Fruit fly (Drosophila melanogaster) whole organism, embryonic: ENCODE data around the gene sno.

Experiments
- Abd-B ChIP-seq: fragments of 200-800 bp; sonication (Bioruptor generic); optimal IDR thresholded peaks from 2 replicates; lab custom pipeline; 2018; ENCODE audit warnings: missing biosample characterization, mild to moderate bottlenecking, missing genetic modification characterization, moderate library complexity
- Ada2b ChIP-seq: fragments of 200-800 bp; sonication (Bioruptor generic); IDR thresholded peaks from 2 replicates; pipeline ENCODE4 v1.3.6; 2022; ENCODE audit warnings: missing biosample characterization, missing genetic modification characterization
- Atf6 ChIP-seq: fragments of 200-800 bp; sonication (Bioruptor generic); IDR thresholded peaks from 2 replicates; pipeline ENCODE4 v1.3.6; 2022; ENCODE audit warnings: missing biosample characterization, missing genetic modification characterization
- B-H2 ChIP-seq: fragments of 200-800 bp; sonication (Bioruptor generic); optimal IDR thresholded peaks from 2 replicates; lab custom pipeline; 2018; ENCODE audit warnings: missing biosample characterization, mild to moderate bottlenecking, missing genetic modification characterization
- BEAF-32 ChIP-seq: fragments of 200-800 bp; sonication (Bioruptor generic); optimal IDR thresholded peaks from 3 replicates; lab custom pipeline; 2017; ENCODE audit warnings: missing biosample characterization, missing genetic modification characterization, mild to moderate bottlenecking, moderate library complexity, missing genetic modification reagents
- CG10959 ChIP-seq: fragments of 200-800 bp; sonication (Bioruptor generic); IDR thresholded peaks from 2 replicates; pipeline ENCODE4 v1.3.6; 2022; ENCODE audit warnings: missing biosample characterization, missing genetic modification characterization
- CG12299 ChIP-seq: fragments of 200-800 bp; sonication (Bioruptor generic); optimal IDR thresholded peaks from 2 replicates; lab custom pipeline; 2018; ENCODE audit warnings: missing biosample characterization, mild to moderate bottlenecking, missing genetic modification characterization
- CG13424 ChIP-seq: fragments of 200-800 bp; sonication (Bioruptor generic); optimal IDR thresholded peaks from 2 replicates; lab custom pipeline; 2019; ENCODE audit warnings: missing biosample characterization, mild to moderate bottlenecking, missing genetic modification characterization, moderate library complexity
- CG13894 ChIP-seq: fragments of 200-800 bp; sonication (Bioruptor generic); optimal IDR thresholded peaks from 3 replicates; lab custom pipeline; 2018; ENCODE audit warnings: missing biosample characterization, mild to moderate bottlenecking, missing genetic modification characterization, moderate library complexity
- CG15696 ChIP-seq: fragments of 200-800 bp; sonication (Bioruptor generic); optimal IDR thresholded peaks from 2 replicates; lab custom pipeline; 2019; ENCODE audit warnings: missing biosample characterization, mild to moderate bottlenecking, missing genetic modification characterization, moderate library complexity
- CG16863 ChIP-seq: fragments of 200-800 bp; sonication (Bioruptor generic); optimal IDR thresholded peaks from 3 replicates; lab custom pipeline; 2016; ENCODE audit warnings: missing biosample characterization, missing genetic modification characterization
- CG17186 ChIP-seq: fragments of 200-800 bp; sonication (Bioruptor generic); optimal IDR thresholded peaks from 3 replicates; lab custom pipeline; 2017; ENCODE audit warnings: missing biosample characterization, missing genetic modification reagents, missing genetic modification characterization
- CG17359 ChIP-seq: fragments of 200-800 bp; sonication (Bioruptor generic); optimal IDR thresholded peaks from 3 replicates; lab custom pipeline; 2018; ENCODE audit warnings: missing biosample characterization, mild to moderate bottlenecking, missing genetic modification characterization, moderate library complexity
- CG17361 ChIP-seq: fragments of 200-800 bp; sonication (Bioruptor generic); IDR thresholded peaks from 3 replicates; pipeline ENCODE4 v1.3.6; 2022; ENCODE audit warnings: missing biosample characterization, missing genetic modification characterization
- CG17568 ChIP-seq: fragments of 200-800 bp; sonication (Bioruptor generic); optimal IDR thresholded peaks from 2 replicates; lab custom pipeline; 2018; ENCODE audit warnings: missing biosample characterization, mild to moderate bottlenecking, missing genetic modification characterization, moderate library complexity
- CG2199 ChIP-seq: fragments of 200-800 bp; sonication (Bioruptor generic); IDR thresholded peaks from 3 replicates; pipeline ENCODE4 v1.3.6; 2022; ENCODE audit warnings: missing biosample characterization, missing genetic modification characterization
- CG2875 ChIP-seq: fragments of 200-800 bp; sonication (Bioruptor generic); optimal IDR thresholded peaks from 2 replicates; lab custom pipeline; 2017; ENCODE audit warnings: missing biosample characterization, mild to moderate bottlenecking, missing genetic modification characterization, missing genetic modification reagents
- CG30020 ChIP-seq: fragments of 200-800 bp; optimal IDR thresholded peaks from 2 replicates; lab custom pipeline; 2019; ENCODE audit warnings: missing biosample characterization, mild to moderate bottlenecking, missing genetic modification characterization, moderate library complexity
- CG4820 ChIP-seq: fragments of 200-800 bp; sonication (Bioruptor generic); optimal IDR thresholded peaks from 3 replicates; lab custom pipeline; 2016; ENCODE audit warnings: missing biosample characterization, missing genetic modification characterization
- CG5180 ChIP-seq: fragments of 200-800 bp; sonication (Bioruptor generic); optimal IDR thresholded peaks from 3 replicates; lab custom pipeline; 2017; ENCODE audit warnings: missing biosample characterization, missing genetic modification characterization, mild to moderate bottlenecking, moderate library complexity, missing genetic modification reagents
- CG6272 ChIP-seq: fragments of 200-800 bp; sonication (Bioruptor generic); IDR thresholded peaks from 2 replicates; pipeline ENCODE4 v1.3.6; 2022; ENCODE audit warnings: missing biosample characterization, missing genetic modification characterization
- CG9437 ChIP-seq: fragments of 200-800 bp; sonication (Bioruptor generic); optimal IDR thresholded peaks from 2 replicates; lab custom pipeline; 2018; ENCODE audit warnings: missing biosample characterization, mild to moderate bottlenecking, missing genetic modification characterization
- Dad ChIP-seq: fragments of 200-800 bp; sonication (Bioruptor generic); optimal IDR thresholded peaks from 3 replicates; lab custom pipeline; 2016; ENCODE audit warnings: missing biosample characterization, missing genetic modification characterization
- Doc3 ChIP-seq: fragments of 200-800 bp; sonication (Bioruptor generic); IDR thresholded peaks from 3 replicates; pipeline ENCODE4 v1.3.6; 2022; ENCODE audit warnings: missing biosample characterization, missing genetic modification characterization; ENCODE audit not compliant: partially characterized antibody
- Elba2 ChIP-seq: fragments of 200-800 bp; sonication (Bioruptor generic); optimal IDR thresholded peaks from 3 replicates; lab custom pipeline; 2016; ENCODE audit warnings: missing biosample characterization, missing genetic modification characterization
- H15 ChIP-seq: fragments of 200-800 bp; sonication (Bioruptor generic); IDR thresholded peaks from 3 replicates; pipeline ENCODE4 v1.3.6; 2022; ENCODE audit warnings: missing biosample characterization, missing genetic modification characterization
- Hmr ChIP-seq: fragments of 200-800 bp; sonication (Bioruptor generic); optimal IDR thresholded peaks from 3 replicates; lab custom pipeline; 2017; ENCODE audit warnings: mild to moderate bottlenecking, missing biosample characterization, missing genetic modification reagents, missing genetic modification characterization
- NfI ChIP-seq: fragments of 200-800 bp; sonication (Bioruptor generic); optimal IDR thresholded peaks from 3 replicates; lab custom pipeline; 2018; ENCODE audit warnings: missing biosample characterization, mild to moderate bottlenecking, missing genetic modification characterization, moderate library complexity
- Pdp1 ChIP-seq, 2 experiments: fragments of 200-800 bp; sonication (Bioruptor generic); optimal IDR thresholded peaks; 3 replicates each; lab custom pipeline; 2016; ENCODE audit warnings: missing biosample characterization in 2 of 2, missing genetic modification characterization in 2 of 2, mild to moderate bottlenecking in 1 of 2, moderate library complexity in 1 of 2
- Six4 ChIP-seq: fragments of 200-800 bp; sonication (Bioruptor generic); optimal IDR thresholded peaks from 2 replicates; lab custom pipeline; 2016; ENCODE audit warnings: missing biosample characterization, missing genetic modification characterization
- TFAM ChIP-seq: fragments of 200-800 bp; sonication (Bioruptor generic); optimal IDR thresholded peaks from 2 replicates; lab custom pipeline; 2017; ENCODE audit warnings: missing biosample characterization, missing genetic modification characterization, inconsistent platforms
- amos ChIP-seq: fragments of 200-800 bp; sonication (Bioruptor generic); IDR thresholded peaks from 2 replicates; pipeline ENCODE4 v1.3.6; 2022; ENCODE audit warnings: missing biosample characterization, missing genetic modification characterization; ENCODE audit not compliant: partially characterized antibody
- ato ChIP-seq: fragments of 200-800 bp; sonication (Bioruptor generic); IDR thresholded peaks from 2 replicates; pipeline ENCODE4 v1.3.6; 2022; ENCODE audit warnings: missing biosample characterization, missing genetic modification characterization; ENCODE audit not compliant: partially characterized antibody
- cas ChIP-seq: fragments of 200-800 bp; sonication (Bioruptor generic); IDR thresholded peaks from 2 replicates; pipeline ENCODE4 v1.3.6; 2022; ENCODE audit warnings: missing biosample characterization, missing genetic modification characterization
- cato ChIP-seq: fragments of 200-800 bp; sonication (Bioruptor generic); optimal IDR thresholded peaks from 2 replicates; lab custom pipeline; 2016; ENCODE audit warnings: missing biosample characterization, missing genetic modification characterization, borderline replicate concordance
- croc ChIP-seq: fragments of 200-800 bp; sonication (Bioruptor generic); conservative IDR thresholded peaks from 3 replicates; pipeline ENCODE4 v1.3.6; 2022; ENCODE audit warnings: missing biosample characterization, missing genetic modification characterization
- crp ChIP-seq, 2 experiments: fragments of 200-800 bp; sonication (Bioruptor generic); optimal IDR thresholded peaks; 2 replicates in 1 of 2; 3 replicates in 1 of 2; lab custom pipeline; 2017; ENCODE audit warnings: missing biosample characterization in 2 of 2, missing genetic modification characterization in 2 of 2, mild to moderate bottlenecking in 1 of 2, moderate library complexity in 1 of 2
- exex ChIP-seq: fragments of 200-800 bp; sonication (Bioruptor generic); optimal IDR thresholded peaks from 4 replicates; lab custom pipeline; 2018; ENCODE audit warnings: missing biosample characterization, mild to moderate bottlenecking, missing genetic modification characterization, moderate library complexity
- gcm ChIP-seq: fragments of 200-800 bp; sonication (Bioruptor generic); optimal IDR thresholded peaks from 2 replicates; lab custom pipeline; 2019; ENCODE audit warnings: missing biosample characterization, mild to moderate bottlenecking, missing genetic modification characterization, moderate library complexity
- h ChIP-seq: fragments of >200 bp; optimal IDR thresholded peaks from 2 replicates; lab custom pipeline; 2017
- hth ChIP-seq: fragments of >200 bp; optimal IDR thresholded peaks from 2 replicates; lab custom pipeline; 2017; ENCODE audit warnings: inconsistent platforms
- insv ChIP-seq, 2 experiments: fragments of 200-800 bp; sonication (Bioruptor generic); optimal IDR thresholded peaks; 3 replicates each; lab custom pipeline; 2016 to 2018; ENCODE audit warnings: missing biosample characterization in 2 of 2, missing genetic modification characterization in 2 of 2
- inv ChIP-seq: fragments of 200-800 bp; sonication (Bioruptor generic); IDR thresholded peaks from 2 replicates; pipeline ENCODE4 v1.3.6; 2022; ENCODE audit warnings: missing biosample characterization, missing genetic modification characterization; ENCODE audit not compliant: partially characterized antibody
- klu ChIP-seq: fragments of 200-800 bp; sonication (Bioruptor generic); IDR thresholded peaks from 2 replicates; pipeline ENCODE4 v1.3.6; 2022; ENCODE audit warnings: missing biosample characterization, missing genetic modification characterization
- lab ChIP-seq: fragments of 200-800 bp; sonication (Bioruptor generic); optimal IDR thresholded peaks from 3 replicates; lab custom pipeline; 2017; ENCODE audit warnings: missing biosample characterization, missing genetic modification characterization, mild to moderate bottlenecking, moderate library complexity, missing genetic modification reagents
- lmd ChIP-seq: fragments of 200-800 bp; sonication (Bioruptor generic); IDR thresholded peaks from 2 replicates; pipeline ENCODE4 v1.3.6; 2022; ENCODE audit warnings: missing biosample characterization, missing genetic modification characterization
- prd ChIP-seq, 3 experiments: fragments of >200 bp in 2 of 3; fragments of 200-800 bp in 1 of 3; sonication (Bioruptor generic) in 1 of 3; optimal IDR thresholded peaks in 2 of 3; IDR thresholded peaks in 1 of 3; 2 replicates in 2 of 3; 3 replicates in 1 of 3; pipeline versions ENCODE4 v1.3.6 to Lab custom; 2017 to 2022; ENCODE audit warnings: missing biosample characterization in 1 of 3, missing genetic modification characterization in 1 of 3
- sens-2 ChIP-seq: fragments of 200-800 bp; sonication (Bioruptor generic); IDR thresholded peaks from 2 replicates; pipeline ENCODE4 v1.3.6; 2022; ENCODE audit warnings: missing biosample characterization, missing genetic modification characterization
- tll ChIP-seq, 2 experiments: fragments of 200-800 bp in 1 of 2; fragments of >200 bp in 1 of 2; sonication (Bioruptor generic) in 1 of 2; optimal IDR thresholded peaks; 2 replicates each; lab custom pipeline; 2017 to 2019; ENCODE audit warnings: missing biosample characterization in 2 of 2, missing genetic modification characterization in 2 of 2, mild to moderate bottlenecking in 1 of 2, moderate library complexity in 1 of 2
- yki ChIP-seq: fragments of >200 bp; optimal IDR thresholded peaks from 3 replicates; lab custom pipeline; 2018
- z ChIP-seq: fragments of 200-800 bp; sonication (Bioruptor generic); IDR thresholded peaks from 3 replicates; pipeline ENCODE4 v1.3.6; 2022; ENCODE audit warnings: missing biosample characterization, missing genetic modification characterization

sno gene

dm6 chrX:13154783-13155182, 56.7 kb downstream of the sno start, which contains the start of the genes CG4318 and CG4332 (continued):
- no peak for TF ChIP-seq prd (optimal IDR thresholded peaks at IDR 0.05; lab: Kevin White, UChicago)
- no peak for TF ChIP-seq prd (GFP tag; IDR thresholded peaks at IDR 0.05; lab: Robert Waterston, UW)
- TF ChIP-seq amos (GFP tag; lab: Robert Waterston, UW) = peak; percentile 89
- TF ChIP-seq TFAM (GFP tag; lab: Kevin White, UChicago) = no peak
- peak; percentile 79 for TF ChIP-seq ato (GFP tag; lab: Robert Waterston, UW)
- no peak for TF ChIP-seq Six4 (GFP tag; lab: Kevin White, UChicago)
- TF ChIP-seq CG5180 (GFP tag; lab: Kevin White, UChicago) = no peak
- no peak for TF ChIP-seq lab (GFP tag; lab: Kevin White, UChicago)
- TF ChIP-seq CG6272 (GFP tag; lab: Robert Waterston, UW) = no peak
- TF ChIP-seq yki (lab: Kevin White, UChicago) = no peak
- no peak for TF ChIP-seq B-H2
- no peak for TF ChIP-seq CG10959 (GFP tag; lab: Robert Waterston, UW)
- no peak for TF ChIP-seq CG13424
- peak; percentile 79 for TF ChIP-seq inv (GFP tag; lab: Robert Waterston, UW)
- no peak for TF ChIP-seq croc
- TF ChIP-seq CG17186 (GFP tag; lab: Kevin White, UChicago) = no peak
- peak; percentile 79 for TF ChIP-seq BEAF-32 (GFP tag; lab: Kevin White, UChicago)
- no peak for TF ChIP-seq CG12299 (tag; lab: Kevin White, UChicago)
- no peak for TF ChIP-seq h (lab: Kevin White, UChicago)
- no peak for TF ChIP-seq Ada2b
- TF ChIP-seq Abd-B (GFP tag; lab: Kevin White, UChicago) = no peak
- TF ChIP-seq cas (GFP tag; lab: Robert Waterston, UW) = no peak
- TF ChIP-seq CG17359 = no peak
- no peak for TF ChIP-seq NfI
- TF ChIP-seq gcm (GFP tag; lab: Kevin White, UChicago) = no peak
- TF ChIP-seq H15 (GFP tag; lab: Robert Waterston, UW) = no peak
- no peak for TF ChIP-seq z
- no peak for TF ChIP-seq Hmr
- no peak for TF ChIP-seq sens-2 (GFP tag; lab: Robert Waterston, UW)
- TF ChIP-seq CG17361 = no peak
- TF ChIP-seq CG13894 (tag; lab: Kevin White, UChicago) = no peak
- TF ChIP-seq CG16863 (GFP tag; lab: Kevin White, UChicago) = no peak
- no peak for TF ChIP-seq CG2199 (GFP tag; lab: Robert Waterston, UW)
- no peak for TF ChIP-seq crp (GFP tag; optimal IDR thresholded peaks at IDR 0.05; lab: Kevin White, UChicago)
- TF ChIP-seq tll (GFP tag; optimal IDR thresholded peaks at IDR 0.05; lab: Kevin White, UChicago) = no peak
- TF ChIP-seq Doc3 (GFP tag; lab: Robert Waterston, UW) = peak; percentile 87
- TF ChIP-seq Pdp1 (GFP tag; optimal IDR thresholded peaks at IDR 0.05; lab: Kevin White, UChicago) = no peak
- TF ChIP-seq CG2875 (GFP tag; lab: Kevin White, UChicago) = no peak
- no peak for TF ChIP-seq exex (tag; lab: Kevin White, UChicago)
- TF ChIP-seq CG4820 (GFP tag; lab: Kevin White, UChicago) = no peak
- TF ChIP-seq klu (GFP tag; lab: Robert Waterston, UW) = no peak
- TF ChIP-seq cato (GFP tag; lab: Kevin White, UChicago) = no peak
- TF ChIP-seq Elba2 (GFP tag; lab: Kevin White, UChicago) = no peak
- TF ChIP-seq CG15696 (tag; lab: Kevin White, UChicago) = no peak
- no peak for TF ChIP-seq CG17568 (GFP tag; lab: Kevin White, UChicago)
- TF ChIP-seq hth (lab: Kevin White, UChicago) = no peak
- TF ChIP-seq lmd (GFP tag; lab: Robert Waterston, UW) = no peak
- no peak for TF ChIP-seq Dad
- no peak for TF ChIP-seq insv (GFP tag; optimal IDR thresholded peaks at IDR 0.05; lab: Kevin White, UChicago)
- TF ChIP-seq CG9437 (GFP tag; lab: Kevin White, UChicago) = no peak
- TF ChIP-seq CG30020 = no peak
- no peak for TF ChIP-seq Atf6 (GFP tag; lab: Robert Waterston, UW)
